Worm (Caenorhabditis elegans) whole organism, mixed stage, embryonic: Measurements from ENCODE around the gene mks-2.
A peak's percentile ranks its signal among the peaks of the same experiment; 100 is the strongest.

Experiments used
- M03D4.4 ChIP-seq: sonication (generic microtip); optimal IDR thresholded peaks from 2 replicates; lab custom pipeline; 2017; ENCODE audit warnings: mild to moderate bottlenecking, missing genetic modification characterization, missing compliant biosample characterization
- bed-3 ChIP-seq: fragments of 200-800 bp; sonication (Bioruptor generic); optimal IDR thresholded peaks from 3 replicates; lab custom pipeline; 2018; ENCODE audit warnings: mild to moderate bottlenecking, missing genetic modification characterization, moderate library complexity, missing compliant biosample characterization
- blmp-1 ChIP-seq: fragments of 150-350 bp; optimal IDR thresholded peaks from 2 replicates; lab custom pipeline; 2014; ENCODE audit warnings: missing biosample characterization, missing genetic modification characterization
- ceh-39 ChIP-seq: fragments of 150-350 bp; optimal IDR thresholded peaks from 2 replicates; lab custom pipeline; 2014; ENCODE audit warnings: missing biosample characterization, missing genetic modification characterization
- ceh-43 ChIP-seq: fragments of 200-800 bp; sonication (Bioruptor generic); optimal IDR thresholded peaks from 2 replicates; lab custom pipeline; 2018; ENCODE audit warnings: mild to moderate bottlenecking, missing genetic modification characterization, moderate library complexity, missing compliant biosample characterization
- ceh-83 ChIP-seq: fragments of 200-800 bp; sonication (Bioruptor generic); optimal IDR thresholded peaks from 2 replicates; lab custom pipeline; 2018; ENCODE audit warnings: mild to moderate bottlenecking, missing genetic modification characterization, missing compliant biosample characterization
- ces-1 ChIP-seq: fragments of 150-350 bp; optimal IDR thresholded peaks from 2 replicates; lab custom pipeline; 2014; ENCODE audit warnings: missing biosample characterization, missing genetic modification reagents, missing genetic modification characterization
- cnd-1 ChIP-seq: fragments of 200-800 bp; sonication (Bioruptor generic); optimal IDR thresholded peaks from 2 replicates; lab custom pipeline; 2018; ENCODE audit warnings: mild to moderate bottlenecking, missing genetic modification characterization, missing compliant biosample characterization
- drap-1 ChIP-seq: fragments of 200-800 bp; sonication (Bioruptor generic); optimal IDR thresholded peaks from 3 replicates; lab custom pipeline; 2018; ENCODE audit warnings: mild to moderate bottlenecking, missing genetic modification characterization, missing compliant biosample characterization
- elt-1 ChIP-seq: sonication (generic microtip); optimal IDR thresholded peaks from 2 replicates; lab custom pipeline; 2017; ENCODE audit warnings: missing genetic modification characterization, mild to moderate bottlenecking, missing compliant biosample characterization, antibody characterized with exemption, moderate library complexity, borderline replicate concordance; ENCODE audit not compliant: insufficient read depth
- elt-3 ChIP-seq: fragments of 150-350 bp; optimal IDR thresholded peaks from 2 replicates; lab custom pipeline; 2014; ENCODE audit warnings: missing biosample characterization, missing genetic modification characterization
- flh-1 ChIP-seq: fragments of 200-800 bp; sonication (Bioruptor generic); optimal IDR thresholded peaks from 2 replicates; lab custom pipeline; 2018; ENCODE audit warnings: mild to moderate bottlenecking, missing genetic modification characterization, moderate library complexity, missing compliant biosample characterization
- ham-2 ChIP-seq: fragments of 200-800 bp; sonication (Bioruptor generic); optimal IDR thresholded peaks from 2 replicates; lab custom pipeline; 2018; ENCODE audit warnings: mild to moderate bottlenecking, missing genetic modification characterization, missing compliant biosample characterization
- hlh-1 ChIP-seq: fragments of 150-350 bp; optimal IDR thresholded peaks from 2 replicates; lab custom pipeline; 2014; ENCODE audit warnings: missing biosample characterization, missing genetic modification reagents, missing genetic modification characterization
- lin-13 ChIP-seq: fragments of 150-350 bp; optimal IDR thresholded peaks from 2 replicates; lab custom pipeline; 2014; ENCODE audit warnings: missing biosample characterization, missing genetic modification characterization
- lin-32 ChIP-seq: fragments of 200-800 bp; sonication (Bioruptor generic); optimal IDR thresholded peaks from 2 replicates; lab custom pipeline; 2018; ENCODE audit warnings: mild to moderate bottlenecking, missing genetic modification characterization, missing compliant biosample characterization
- lsy-2 ChIP-seq: fragments of 150-350 bp; optimal IDR thresholded peaks from 2 replicates; lab custom pipeline; 2014; ENCODE audit warnings: missing biosample characterization, missing genetic modification characterization
- mab-5 ChIP-seq: fragments of 150-350 bp; optimal IDR thresholded peaks from 2 replicates; lab custom pipeline; 2014; ENCODE audit warnings: missing biosample characterization, missing genetic modification characterization
- mep-1 ChIP-seq: fragments of 150-350 bp; optimal IDR thresholded peaks from 2 replicates; lab custom pipeline; 2017; ENCODE audit warnings: missing biosample characterization, missing genetic modification reagents, missing genetic modification characterization, inconsistent platforms
- mls-2 ChIP-seq: sonication (generic microtip); optimal IDR thresholded peaks from 2 replicates; lab custom pipeline; 2016; ENCODE audit warnings: mild to moderate bottlenecking, missing genetic modification characterization, moderate library complexity, missing compliant biosample characterization
- nhr-12 ChIP-seq: fragments of 150-350 bp; optimal IDR thresholded peaks from 2 replicates; lab custom pipeline; 2014; ENCODE audit warnings: missing biosample characterization, missing genetic modification characterization
- nhr-2 ChIP-seq: fragments of 150-350 bp; optimal IDR thresholded peaks from 2 replicates; lab custom pipeline; 2014; ENCODE audit warnings: missing biosample characterization, missing genetic modification characterization
- nhr-237 ChIP-seq: fragments of 150-350 bp; optimal IDR thresholded peaks from 2 replicates; lab custom pipeline; 2014; ENCODE audit warnings: missing biosample characterization, missing genetic modification characterization
- nhr-28 ChIP-seq: fragments of 150-350 bp; optimal IDR thresholded peaks from 2 replicates; lab custom pipeline; 2014; ENCODE audit warnings: missing biosample characterization, missing genetic modification characterization
- nhr-76 ChIP-seq: sonication (generic microtip); optimal IDR thresholded peaks from 2 replicates; lab custom pipeline; 2017; ENCODE audit warnings: missing biosample characterization, missing genetic modification characterization
- pha-4 ChIP-seq: fragments of 150-350 bp; optimal IDR thresholded peaks from 2 replicates; lab custom pipeline; 2018; ENCODE audit warnings: missing biosample characterization, missing genetic modification reagents, missing genetic modification characterization
- sem-2 ChIP-seq: fragments of 200-800 bp; sonication (Bioruptor generic); optimal IDR thresholded peaks from 2 replicates; lab custom pipeline; 2018; ENCODE audit warnings: mild to moderate bottlenecking, missing genetic modification characterization, missing compliant biosample characterization
- snpc-4 ChIP-seq: fragments of 150-350 bp; optimal IDR thresholded peaks from 2 replicates; lab custom pipeline; 2014; ENCODE audit warnings: missing biosample characterization, missing genetic modification characterization
- sptf-1 ChIP-seq: sonication (generic microtip); optimal IDR thresholded peaks from 2 replicates; lab custom pipeline; 2017; ENCODE audit warnings: mild to moderate bottlenecking, missing genetic modification characterization, moderate library complexity, missing compliant biosample characterization
- tbx-8 ChIP-seq: fragments of 200-800 bp; sonication (Bioruptor generic); optimal IDR thresholded peaks from 2 replicates; lab custom pipeline; 2018; ENCODE audit warnings: mild to moderate bottlenecking, missing genetic modification characterization, moderate library complexity, missing compliant biosample characterization
- unc-120 ChIP-seq: sonication (generic microtip); optimal IDR thresholded peaks from 2 replicates; lab custom pipeline; 2017; ENCODE audit warnings: missing genetic modification characterization, missing compliant biosample characterization; ENCODE audit not compliant: poor library complexity, severe bottlenecking
- unc-39 ChIP-seq: fragments of 150-350 bp; optimal IDR thresholded peaks from 2 replicates; lab custom pipeline; 2014; ENCODE audit warnings: missing biosample characterization, missing genetic modification characterization
- unc-62 ChIP-seq: fragments of 150-350 bp; optimal IDR thresholded peaks from 2 replicates; lab custom pipeline; 2014; ENCODE audit warnings: missing biosample characterization, missing genetic modification reagents, missing genetic modification characterization
- zip-8 ChIP-seq: fragments of 150-350 bp; optimal IDR thresholded peaks from 2 replicates; lab custom pipeline; 2014; ENCODE audit warnings: missing biosample characterization, missing genetic modification characterization
- ztf-11 ChIP-seq: fragments of 150-350 bp; optimal IDR thresholded peaks from 2 replicates; lab custom pipeline; 2014; ENCODE audit warnings: missing biosample characterization, missing genetic modification characterization

Gene mks-2

DNA sequence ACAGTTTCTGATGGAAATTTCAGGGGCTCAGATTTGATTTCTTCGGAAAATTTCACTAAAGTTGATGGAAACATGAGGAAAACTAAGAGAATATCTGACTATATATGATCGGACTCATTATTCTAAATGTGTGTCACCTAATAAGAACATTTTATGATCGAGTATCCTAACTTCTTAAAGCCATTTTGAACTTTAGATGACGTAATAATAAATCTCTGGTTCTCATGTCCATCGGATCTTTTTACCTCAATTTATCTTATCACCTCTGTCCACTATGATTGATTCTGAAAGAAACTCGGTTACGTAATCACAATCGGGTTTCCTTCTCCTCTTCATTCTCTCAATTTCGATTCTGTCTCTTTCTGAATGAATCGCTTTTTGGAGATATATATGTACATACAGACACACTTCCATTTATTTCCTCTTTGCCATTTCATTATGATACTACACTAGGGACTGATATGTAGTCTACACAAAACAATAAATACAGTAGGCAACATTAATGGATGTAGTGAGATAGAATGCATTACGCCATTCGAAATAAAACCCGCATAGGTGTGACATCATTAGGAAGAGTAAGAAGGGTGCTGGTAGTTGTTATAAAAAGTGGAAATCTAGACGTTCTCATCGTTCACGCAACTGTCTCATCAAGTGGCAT is 38.1 kb upstream of the mks-2 start:
- TF ChIP-seq M03D4.4 (tag; lab: Kevin White, UChicago) (no peak), ham-2 (GFP tag; lab: Kevin White, UChicago) (no peak), zip-8 (tag; lab: Kevin White, UChicago) (peak; percentile 98), mab-5 (tag; lab: Kevin White, UChicago) (no peak)

ce11 chrII:6256024-6256423 is 36.8 kb upstream of the mks-2 start, which contains the start of gene F13H8.5:
TSS of gene F13H8.5 (minus strand) at chrII:6256124.
- TF ChIP-seq nhr-237 (tag; lab: Kevin White, UChicago) (no peak), blmp-1 (tag; lab: Kevin White, UChicago) (no peak), unc-62 (GFP tag; lab: Kevin White, UChicago) (no peak), ceh-83 (GFP tag; lab: Kevin White, UChicago) (no peak), nhr-28 (tag; lab: Kevin White, UChicago) (no peak), nhr-2 (tag; lab: Kevin White, UChicago) (no peak), hlh-1 (tag; lab: Kevin White, UChicago) (no peak), pha-4 (tag; lab: Kevin White, UChicago) (no peak), zip-8 (tag; lab: Kevin White, UChicago) (no peak), ham-2 (GFP tag; lab: Kevin White, UChicago) (no peak), nhr-76 (no peak), bed-3 (GFP tag; lab: Kevin White, UChicago) (no peak), sem-2 (no peak)

ce11 chrII:6252707-6253106 is 33.5 kb upstream of the mks-2 start:
- TF ChIP-seq nhr-12 (tag; lab: Kevin White, UChicago): no peak
- TF ChIP-seq ces-1 (GFP tag; lab: Kevin White, UChicago): no peak
- no peak for TF ChIP-seq ceh-43 (GFP tag; lab: Kevin White, UChicago)
- TF ChIP-seq bed-3 (GFP tag; lab: Kevin White, UChicago): no peak
- no peak for TF ChIP-seq tbx-8
- no peak for TF ChIP-seq hlh-1 (tag; lab: Kevin White, UChicago)
- no peak for TF ChIP-seq ztf-11 (tag; lab: Kevin White, UChicago)

DNA sequence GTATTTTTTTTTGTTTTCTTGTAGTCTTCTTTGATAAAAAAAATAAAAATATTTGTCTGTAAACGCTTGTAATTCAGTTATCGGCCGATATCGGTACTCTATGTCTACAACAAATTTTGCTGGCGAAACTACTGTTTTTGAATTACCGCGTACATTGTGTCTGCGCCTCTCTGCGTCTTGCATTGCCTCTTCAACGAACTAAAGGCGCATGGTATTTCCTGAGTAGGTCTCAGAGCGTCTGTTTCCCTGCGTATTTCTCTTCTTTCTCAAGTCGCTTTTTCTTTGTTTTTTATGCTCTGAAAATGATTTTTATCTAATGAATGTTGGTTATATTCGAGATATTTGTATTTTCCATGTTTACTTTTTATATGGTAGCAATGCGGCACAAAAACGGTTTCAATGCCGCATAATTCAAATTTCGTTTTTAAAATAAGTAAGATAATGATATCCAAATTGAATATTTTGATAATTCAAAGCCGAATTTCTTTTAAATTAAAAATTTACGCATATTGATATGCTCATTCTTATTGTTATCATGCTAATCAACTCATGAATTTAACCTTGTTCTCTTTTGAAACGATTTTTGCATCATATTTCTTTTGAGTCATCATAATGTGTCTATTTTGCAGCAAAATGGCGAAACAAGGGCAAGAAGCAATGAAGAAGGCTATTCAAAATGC is 31.7 kb upstream of the mks-2 start, which contains the start of gene phb-2:
TSS of gene phb-2 (plus strand) at position 630 of the 680 bp plus-strand sequence.
- TF ChIP-seq hlh-1 (tag; lab: Kevin White, UChicago) (peak; percentile 56), nhr-12 (tag; lab: Kevin White, UChicago) (no peak), unc-39 (no peak), flh-1 (GFP tag; lab: Kevin White, UChicago) (no peak), mls-2 (tag; lab: Kevin White, UChicago) (no peak), snpc-4 (tag; lab: Kevin White, UChicago) (no peak), unc-120 (tag; lab: Kevin White, UChicago) (peak; percentile 60), mab-5 (tag; lab: Kevin White, UChicago) (no peak), blmp-1 (tag; lab: Kevin White, UChicago) (no peak), ces-1 (GFP tag; lab: Kevin White, UChicago) (peak; percentile 24), lin-32 (GFP tag; lab: Kevin White, UChicago) (no peak), mep-1 (peak; percentile 81), pha-4 (tag; lab: Kevin White, UChicago) (peak; percentile 92), ham-2 (GFP tag; lab: Kevin White, UChicago) (no peak), elt-1 (tag; lab: Kevin White, UChicago) (no peak), lin-13 (no peak), nhr-2 (tag; lab: Kevin White, UChicago) (peak; percentile 11), cnd-1 (no peak), ceh-43 (GFP tag; lab: Kevin White, UChicago) (no peak), tbx-8 (no peak), ztf-11 (tag; lab: Kevin White, UChicago) (no peak), unc-62 (GFP tag; lab: Kevin White, UChicago) (peak; percentile 32), nhr-76 (no peak), sptf-1 (peak; percentile 37), M03D4.4 (tag; lab: Kevin White, UChicago) (no peak), bed-3 (GFP tag; lab: Kevin White, UChicago) (no peak), drap-1 (GFP tag; lab: Kevin White, UChicago) (no peak), lsy-2 (tag; lab: Kevin White, UChicago) (peak; percentile 81), nhr-28 (tag; lab: Kevin White, UChicago) (no peak), ceh-83 (GFP tag; lab: Kevin White, UChicago) (no peak), elt-3 (tag; lab: Kevin White, UChicago) (no peak), nhr-237 (tag; lab: Kevin White, UChicago) (peak; percentile 81), sem-2 (no peak), ceh-39 (peak; percentile 20), zip-8 (tag; lab: Kevin White, UChicago) (no peak)
